Worm (Caenorhabditis elegans): ENCODE data around the gene lips-17.

Gene lips-17

DNA sequence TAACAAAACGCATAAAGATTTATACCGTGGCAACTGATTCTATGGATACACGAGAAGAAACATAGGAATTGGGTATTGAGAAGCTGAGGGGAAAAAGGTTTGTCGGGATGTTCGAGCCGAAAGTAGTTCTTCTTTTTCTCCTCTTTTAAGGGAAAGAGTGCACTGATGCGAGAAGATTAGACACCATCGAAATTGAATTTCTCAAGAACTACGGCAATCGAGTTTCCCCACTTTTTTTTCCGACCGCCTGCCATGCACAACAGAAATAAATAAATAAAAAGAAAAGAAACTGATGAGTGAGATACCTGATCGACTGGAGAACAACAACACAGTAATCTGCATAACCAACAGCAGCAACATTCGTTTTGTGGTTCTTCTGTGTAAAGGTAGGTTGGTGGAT, 13.8 kb upstream of the lips-17 start:
- peak; percentile 79 for TF ChIP-seq fkh-10 (GFP tag; optimal IDR thresholded peaks at IDR 0.05)
- TF ChIP-seq tbx-2 (tag; optimal IDR thresholded peaks at IDR 0.05) = no peak

- TF ChIP-seq zag-1 (tag; optimal IDR thresholded peaks at IDR 0.05) = no peak
- TF ChIP-seq fkh-10 (GFP tag; optimal IDR thresholded peaks at IDR 0.05) = no peak
Observed at ce11 chrII:7594812-7595211, 13.2 kb upstream of the lips-17 start, which contains the start of gene syd-1. syd-1 (minus strand) TSS chrII:7594912.

DNA sequence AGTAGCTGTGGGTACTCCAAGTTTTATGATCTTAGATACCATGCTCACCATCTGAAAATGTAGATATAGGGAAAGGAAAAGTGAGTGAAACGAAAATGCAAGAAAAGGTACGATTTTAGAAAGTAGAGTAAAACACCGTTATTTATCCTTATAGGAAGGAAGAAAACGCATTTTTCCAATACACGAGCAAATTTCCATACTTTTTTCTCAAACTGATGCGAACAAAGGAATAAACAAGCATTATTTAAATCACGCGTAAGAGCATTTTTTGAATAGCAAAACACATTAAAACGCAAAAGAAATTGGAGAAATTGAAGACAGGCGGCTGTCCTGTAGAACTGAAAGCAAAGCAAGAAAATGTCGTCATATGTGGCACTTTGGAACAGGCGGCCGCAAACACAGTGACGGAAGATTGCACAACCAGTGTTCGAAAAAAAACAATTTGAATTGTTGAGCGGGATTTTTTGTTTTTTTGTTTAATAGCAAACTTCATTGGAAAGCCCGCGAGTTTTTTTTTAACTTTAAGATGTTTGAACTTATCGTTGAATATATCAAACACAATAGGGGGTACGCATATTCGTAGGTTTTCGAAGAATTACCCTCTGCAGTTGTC, 9.2 kb upstream of the lips-17 start, which contains the start of gene pgam-5:
pgam-5 (minus strand) TSS at position 51 of the 613 bp plus-strand sequence.
- TF ChIP-seq elt-3 (tag; optimal IDR thresholded peaks at IDR 0.05) = no peak
- peak; percentile 11 for TF ChIP-seq elt-2 (tag; optimal IDR thresholded peaks at IDR 0.05)

DNA sequence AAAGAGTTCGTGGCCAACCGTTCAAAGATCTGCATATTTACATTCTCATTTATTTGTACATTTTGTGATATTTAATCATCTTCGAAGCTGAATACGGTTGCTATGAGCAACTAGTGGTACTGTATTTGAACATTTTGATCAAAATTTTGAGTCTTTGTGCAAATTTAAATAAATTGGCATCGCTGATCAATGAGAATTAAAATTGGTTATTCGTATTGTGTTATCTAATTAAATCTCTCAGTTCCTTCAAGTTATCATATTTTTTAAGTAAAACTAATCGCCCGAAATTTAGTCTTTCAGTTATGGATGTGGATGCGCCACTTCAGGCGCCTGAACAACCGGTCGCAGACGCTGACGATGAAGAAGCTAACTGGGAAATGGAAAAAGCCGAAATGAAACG, 8.7 kb upstream of the lips-17 start, which contains the start of gene npp-21:
npp-21 (plus strand) TSS at position 301 of the 400 bp plus-strand sequence.
- TF ChIP-seq egl-5 (tag; optimal IDR thresholded peaks at IDR 0.05) (no peak), nhr-237 (tag; optimal IDR thresholded peaks at IDR 0.05) (no peak), sea-2 (GFP tag; optimal IDR thresholded peaks at IDR 0.05) (no peak), eor-1 (tag; optimal IDR thresholded peaks at IDR 0.05) (no peak)

DNA sequence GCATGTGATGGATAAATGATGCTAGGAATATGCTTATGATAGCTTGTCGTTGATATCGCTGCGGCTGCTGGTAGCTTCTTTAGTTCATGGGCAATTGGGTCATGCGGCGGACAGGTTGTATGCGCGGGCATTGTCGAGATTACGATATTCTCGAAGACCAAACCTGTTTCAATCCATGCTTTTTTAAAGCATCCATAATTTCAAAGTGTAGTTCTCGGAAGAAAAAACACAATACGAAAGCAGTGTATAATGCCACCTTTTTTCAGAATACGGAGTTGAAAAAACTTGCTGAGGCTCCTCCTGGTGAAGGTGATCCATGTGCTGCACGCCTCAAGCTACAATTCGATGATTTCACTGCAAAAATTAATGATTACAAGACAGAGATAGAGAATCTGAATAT, 2.7 kb upstream of the lips-17 start, which contains the start of gene osm-8:
osm-8 (minus strand) TSS at position 101 of the 400 bp plus-strand sequence.
- no peak for TF ChIP-seq unc-39 (tag; optimal IDR thresholded peaks at IDR 0.05)
- no peak for TF ChIP-seq ceh-28 (tag; optimal IDR thresholded peaks at IDR 0.05)
- TF ChIP-seq nhr-67 (tag; optimal IDR thresholded peaks at IDR 0.05) = no peak
- no peak for TF ChIP-seq nhr-23 (tag; optimal IDR thresholded peaks at IDR 0.05)
- no peak for TF ChIP-seq ztf-11 (tag; optimal IDR thresholded peaks at IDR 0.05)
- TF ChIP-seq mml-1 (tag; optimal IDR thresholded peaks at IDR 0.05) = no peak
- TF ChIP-seq fos-1 (tag; optimal IDR thresholded peaks at IDR 0.05) = no peak
- no peak for TF ChIP-seq snpc-4 (tag; optimal IDR thresholded peaks at IDR 0.05)
- TF ChIP-seq fkh-2 (tag; optimal IDR thresholded peaks at IDR 0.05) = no peak
- TF ChIP-seq nhr-77 (tag; optimal IDR thresholded peaks at IDR 0.05) = no peak
- TF ChIP-seq mdl-1 (tag; optimal IDR thresholded peaks at IDR 0.05) = no peak
- no peak for TF ChIP-seq nhr-28 (tag; optimal IDR thresholded peaks at IDR 0.05)
- no peak for TF ChIP-seq egl-27 (tag; optimal IDR thresholded peaks at IDR 0.05)
- no peak for TF ChIP-seq nfya-1 (tag; optimal IDR thresholded peaks at IDR 0.05; ENCODE audit: insufficient read depth)

DNA sequence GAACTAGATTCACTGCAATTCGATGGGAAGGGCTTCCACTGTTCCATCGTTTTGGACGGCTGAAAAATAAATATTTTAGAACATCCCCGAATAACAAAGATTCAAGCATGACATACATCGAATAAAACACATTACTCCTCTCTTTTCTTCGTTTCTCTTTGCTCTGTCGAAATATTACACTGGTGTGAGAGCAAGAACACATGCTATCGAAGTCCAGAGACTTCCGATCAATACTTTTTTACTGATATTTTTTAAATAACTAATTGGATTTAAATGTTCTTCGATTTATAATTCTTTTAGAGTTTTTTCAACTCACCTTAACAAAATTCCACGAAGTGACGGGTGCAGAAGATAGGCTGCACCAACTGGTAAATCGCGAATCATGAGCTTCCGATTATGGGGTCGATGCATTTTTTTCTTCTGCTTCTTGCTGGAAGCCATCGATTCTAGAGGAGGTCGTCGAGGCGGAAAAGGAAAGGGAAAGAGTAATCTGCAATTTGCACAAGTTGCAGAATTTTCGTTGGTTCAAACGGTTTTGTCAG, 5.3 kb downstream of the lips-17 start, which contains the start of the genes oig-4 and R07G3.7:
oig-4 (plus strand) TSS at position 301 of the 542 bp plus-strand sequence.
R07G3.7 (minus strand) TSS at position 492 of the 542 bp plus-strand sequence.
- TF ChIP-seq ztf-4 (tag; optimal IDR thresholded peaks at IDR 0.05) (no peak), egl-5 (tag; optimal IDR thresholded peaks at IDR 0.05) (peak; percentile 45)

- peak; percentile 10 for TF ChIP-seq nfya-1 (tag; optimal IDR thresholded peaks at IDR 0.05; ENCODE audit: insufficient read depth)
- TF ChIP-seq ceh-16 (tag; optimal IDR thresholded peaks at IDR 0.05) = no peak
- no peak for TF ChIP-seq aly-2 (tag; optimal IDR thresholded peaks at IDR 0.05)
- TF ChIP-seq fos-1 (tag; optimal IDR thresholded peaks at IDR 0.05) = no peak
- peak; percentile 4 for TF ChIP-seq hmg-11 (tag; optimal IDR thresholded peaks at IDR 0.05)
- TF ChIP-seq lsy-12 (tag; optimal IDR thresholded peaks at IDR 0.05) = no peak
- TF ChIP-seq pha-4 (tag; optimal IDR thresholded peaks at IDR 0.05) = peak; percentile 5
- TF ChIP-seq nhr-43 (tag; optimal IDR thresholded peaks at IDR 0.05; ENCODE audit: poor library complexity, severe bottlenecking) = no peak
Observed at ce11 chrII:7614334-7614733, 6.3 kb downstream of the lips-17 start.

Measured in whole organism, L3 larva.